Fruit fly (Drosophila melanogaster) whole organism, embryonic: ENCODE measurements around the gene CG46304.
A peak's percentile ranks its signal among the peaks of the same experiment; 100 is the strongest.

ENCODE experiments used
- Atf6 ChIP-seq: fragments of 200-800 bp; sonication (Bioruptor generic); IDR thresholded peaks from 2 replicates; pipeline ENCODE4 v1.3.6; 2022; ENCODE audit warnings: missing biosample characterization, missing genetic modification characterization
- CG10147 ChIP-seq: fragments of 200-800 bp; sonication (Bioruptor generic); optimal IDR thresholded peaks from 2 replicates; lab custom pipeline; 2019; ENCODE audit warnings: missing biosample characterization, mild to moderate bottlenecking, missing genetic modification characterization, moderate library complexity
- CG10267 ChIP-seq: fragments of 200-800 bp; sonication (Bioruptor generic); optimal IDR thresholded peaks from 2 replicates; lab custom pipeline; 2018; ENCODE audit warnings: missing biosample characterization, mild to moderate bottlenecking, missing genetic modification characterization, moderate library complexity
- CG12155 ChIP-seq: fragments of 200-800 bp; sonication (Bioruptor generic); optimal IDR thresholded peaks from 3 replicates; lab custom pipeline; 2016; ENCODE audit warnings: missing biosample characterization, missing genetic modification characterization
- CG12659 ChIP-seq: fragments of 200-800 bp; sonication (Bioruptor generic); optimal IDR thresholded peaks from 3 replicates; lab custom pipeline; 2017; ENCODE audit warnings: mild to moderate bottlenecking, missing biosample characterization, missing genetic modification reagents, missing genetic modification characterization
- CG13296 ChIP-seq: fragments of 200-800 bp; sonication (Bioruptor generic); optimal IDR thresholded peaks from 3 replicates; lab custom pipeline; 2018; ENCODE audit warnings: missing biosample characterization, mild to moderate bottlenecking, missing genetic modification characterization
- CG14710 ChIP-seq: fragments of 200-800 bp; sonication (Bioruptor generic); optimal IDR thresholded peaks from 3 replicates; lab custom pipeline; 2019; ENCODE audit warnings: missing biosample characterization, mild to moderate bottlenecking, missing genetic modification characterization, moderate library complexity
- CG2116 ChIP-seq: fragments of 200-800 bp; sonication (Bioruptor generic); optimal IDR thresholded peaks from 3 replicates; lab custom pipeline; 2018; ENCODE audit warnings: missing biosample characterization, mild to moderate bottlenecking, missing genetic modification characterization
- CG2202 ChIP-seq: fragments of 200-800 bp; sonication (Bioruptor generic); optimal IDR thresholded peaks from 2 replicates; lab custom pipeline; 2018; ENCODE audit warnings: missing biosample characterization, mild to moderate bottlenecking, missing genetic modification characterization
- CG2678 ChIP-seq: fragments of 200-800 bp; sonication (Bioruptor generic); optimal IDR thresholded peaks from 3 replicates; lab custom pipeline; 2019; ENCODE audit warnings: missing biosample characterization, mild to moderate bottlenecking, missing genetic modification characterization, moderate library complexity
- CG30020 ChIP-seq: fragments of 200-800 bp; optimal IDR thresholded peaks from 2 replicates; lab custom pipeline; 2019; ENCODE audit warnings: missing biosample characterization, mild to moderate bottlenecking, missing genetic modification characterization, moderate library complexity
- CG31441 ChIP-seq: fragments of 200-800 bp; sonication (Bioruptor generic); IDR thresholded peaks from 2 replicates; pipeline ENCODE4 v1.3.6; 2022; ENCODE audit warnings: missing biosample characterization, missing genetic modification characterization
- CG32532 ChIP-seq: fragments of 200-800 bp; sonication (Bioruptor generic); IDR thresholded peaks from 2 replicates; pipeline ENCODE4 v1.3.6; 2022; ENCODE audit warnings: missing biosample characterization, missing genetic modification characterization
- CG43689 ChIP-seq: fragments of 200-800 bp; sonication (Bioruptor generic); IDR thresholded peaks from 2 replicates; pipeline ENCODE4 v1.3.6; 2022; ENCODE audit warnings: missing biosample characterization, missing genetic modification characterization
- CG4424 ChIP-seq: fragments of 200-800 bp; sonication (Bioruptor generic); optimal IDR thresholded peaks from 3 replicates; lab custom pipeline; 2016; ENCODE audit warnings: missing biosample characterization, missing genetic modification characterization
- CG7271 ChIP-seq: fragments of 200-800 bp; sonication (Bioruptor generic); optimal IDR thresholded peaks from 2 replicates; lab custom pipeline; 2018; ENCODE audit warnings: missing biosample characterization, mild to moderate bottlenecking, missing genetic modification characterization, moderate library complexity
- CG8388 ChIP-seq: fragments of 200-800 bp; sonication (Bioruptor generic); optimal IDR thresholded peaks from 2 replicates; lab custom pipeline; 2019; ENCODE audit warnings: missing biosample characterization, mild to moderate bottlenecking, missing genetic modification characterization, moderate library complexity
- CG9215 ChIP-seq: fragments of 200-800 bp; sonication (Bioruptor generic); IDR thresholded peaks from 2 replicates; pipeline ENCODE4 v1.3.6; 2022; ENCODE audit warnings: missing biosample characterization, missing genetic modification characterization
- CG9797 ChIP-seq: fragments of 200-800 bp; sonication (Bioruptor generic); optimal IDR thresholded peaks from 3 replicates; lab custom pipeline; 2018; ENCODE audit warnings: missing biosample characterization, mild to moderate bottlenecking, missing genetic modification characterization
- Chrac-16 ChIP-seq: fragments of 200-800 bp; sonication (Bioruptor generic); optimal IDR thresholded peaks from 3 replicates; lab custom pipeline; 2016; ENCODE audit warnings: missing biosample characterization, missing genetic modification characterization
- Dp ChIP-seq: fragments of 200-800 bp; sonication (Bioruptor generic); optimal IDR thresholded peaks from 2 replicates; lab custom pipeline; 2018; ENCODE audit warnings: missing biosample characterization, mild to moderate bottlenecking, missing genetic modification characterization, moderate library complexity
- MBD-R2 ChIP-seq: fragments of 200-800 bp; sonication (Bioruptor generic); IDR thresholded peaks from 2 replicates; pipeline ENCODE4 v1.3.6; 2022; ENCODE audit warnings: missing biosample characterization, missing genetic modification characterization
- MTF-1 ChIP-seq: fragments of 200-800 bp; sonication (Bioruptor generic); optimal IDR thresholded peaks from 2 replicates; lab custom pipeline; 2018; ENCODE audit warnings: missing biosample characterization, mild to moderate bottlenecking, missing genetic modification characterization, borderline replicate concordance
- Nf-YC ChIP-seq: fragments of 200-800 bp; optimal IDR thresholded peaks from 3 replicates; lab custom pipeline; 2019; ENCODE audit warnings: missing biosample characterization, mild to moderate bottlenecking, missing genetic modification characterization, moderate library complexity
- Rfx ChIP-seq: fragments of 200-800 bp; sonication (Bioruptor generic); IDR thresholded peaks from 2 replicates; pipeline ENCODE4 v1.3.6; 2022; ENCODE audit warnings: missing biosample characterization, missing genetic modification characterization
- Trl ChIP-seq, 3 experiments: fragments of >200 bp in 2 of 3; fragments of 200-800 bp in 1 of 3; sonication (Bioruptor generic) in 1 of 3; optimal IDR thresholded peaks; 2 replicates in 1 of 3; 3 replicates in 2 of 3; lab custom pipeline; 2016 to 2017; ENCODE audit warnings: missing biosample characterization in 1 of 3, missing genetic modification characterization in 1 of 3
- ara ChIP-seq: fragments of 200-800 bp; sonication (Bioruptor generic); IDR thresholded peaks from 2 replicates; pipeline ENCODE4 v1.3.6; 2022; ENCODE audit warnings: missing biosample characterization, missing genetic modification characterization
- br ChIP-seq: fragments of >200 bp; optimal IDR thresholded peaks from 2 replicates; lab custom pipeline; 2017
- chn ChIP-seq: fragments of 200-800 bp; sonication (Bioruptor generic); optimal IDR thresholded peaks from 2 replicates; lab custom pipeline; 2016; ENCODE audit warnings: missing biosample characterization, missing genetic modification characterization
- ci ChIP-seq: fragments of 200-800 bp; sonication (Bioruptor generic); IDR thresholded peaks from 3 replicates; pipeline ENCODE4 v1.3.6; 2022; ENCODE audit warnings: missing biosample characterization, missing genetic modification characterization
- dmrt11E ChIP-seq: fragments of 200-800 bp; sonication (Bioruptor generic); optimal IDR thresholded peaks from 3 replicates; lab custom pipeline; 2018; ENCODE audit warnings: missing biosample characterization, mild to moderate bottlenecking, missing genetic modification characterization, moderate library complexity
- dmrt99B ChIP-seq: fragments of 200-800 bp; sonication (Bioruptor generic); optimal IDR thresholded peaks from 2 replicates; lab custom pipeline; 2018; ENCODE audit warnings: missing biosample characterization, mild to moderate bottlenecking, missing genetic modification characterization, moderate library complexity
- dysf ChIP-seq: fragments of 200-800 bp; sonication (Bioruptor generic); IDR thresholded peaks from 3 replicates; pipeline ENCODE4 v1.3.6; 2022; ENCODE audit warnings: missing biosample characterization, missing genetic modification characterization
- eve ChIP-seq, 2 experiments: fragments of >200 bp; optimal IDR thresholded peaks; 2 replicates each; lab custom pipeline; 2017; ENCODE audit warnings: missing biosample characterization in 2 of 2, missing genetic modification characterization in 2 of 2
- fd64A ChIP-seq: fragments of 200-800 bp; sonication (Bioruptor generic); optimal IDR thresholded peaks from 3 replicates; lab custom pipeline; 2018; ENCODE audit warnings: missing biosample characterization, mild to moderate bottlenecking, missing genetic modification characterization
- ftz-f1 ChIP-seq: fragments of 200-800 bp; sonication (Bioruptor generic); optimal IDR thresholded peaks from 2 replicates; lab custom pipeline; 2016; ENCODE audit warnings: missing biosample characterization, missing genetic modification characterization
- insv ChIP-seq, 2 experiments: fragments of 200-800 bp; sonication (Bioruptor generic); optimal IDR thresholded peaks; 3 replicates each; lab custom pipeline; 2016 to 2018; ENCODE audit warnings: missing biosample characterization in 2 of 2, missing genetic modification characterization in 2 of 2
- kni ChIP-seq: fragments of 200-800 bp; sonication (Bioruptor generic); optimal IDR thresholded peaks from 3 replicates; lab custom pipeline; 2017; ENCODE audit warnings: mild to moderate bottlenecking, missing biosample characterization, missing genetic modification reagents, missing genetic modification characterization
- lbe ChIP-seq: fragments of 200-800 bp; sonication (Bioruptor generic); optimal IDR thresholded peaks from 2 replicates; lab custom pipeline; 2016; ENCODE audit warnings: missing biosample characterization, mild to moderate bottlenecking, missing genetic modification characterization
- pan ChIP-seq, 4 experiments: fragments of >200 bp in 3 of 4; fragments of 200-800 bp in 1 of 4; sonication (Bioruptor generic) in 1 of 4; optimal IDR thresholded peaks in 3 of 4; IDR thresholded peaks in 1 of 4; 2 replicates each; pipeline versions ENCODE4 v1.3.6 to Lab custom; 2017 to 2022; ENCODE audit warnings: missing biosample characterization in 2 of 4, missing genetic modification characterization in 2 of 4, mixed read lengths in 1 of 4
- prd ChIP-seq, 3 experiments: fragments of >200 bp in 2 of 3; fragments of 200-800 bp in 1 of 3; sonication (Bioruptor generic) in 1 of 3; optimal IDR thresholded peaks in 2 of 3; IDR thresholded peaks in 1 of 3; 2 replicates in 2 of 3; 3 replicates in 1 of 3; pipeline versions ENCODE4 v1.3.6 to Lab custom; 2017 to 2022; ENCODE audit warnings: missing biosample characterization in 1 of 3, missing genetic modification characterization in 1 of 3
- pzg ChIP-seq: fragments of 200-800 bp; sonication (Bioruptor generic); optimal IDR thresholded peaks from 3 replicates; lab custom pipeline; 2018; ENCODE audit warnings: missing biosample characterization, mild to moderate bottlenecking, missing genetic modification characterization, moderate library complexity
- salm ChIP-seq: fragments of 200-800 bp; sonication (Bioruptor generic); optimal IDR thresholded peaks from 2 replicates; lab custom pipeline; 2018; ENCODE audit warnings: missing biosample characterization, mild to moderate bottlenecking, missing genetic modification characterization
- slbo ChIP-seq: fragments of 200-800 bp; sonication (Bioruptor generic); IDR thresholded peaks from 2 replicates; pipeline ENCODE4 v1.3.6; 2022; ENCODE audit warnings: missing biosample characterization, missing genetic modification characterization
- tap ChIP-seq: fragments of 200-800 bp; optimal IDR thresholded peaks from 3 replicates; lab custom pipeline; 2019; ENCODE audit warnings: missing biosample characterization, mild to moderate bottlenecking, missing genetic modification characterization, moderate library complexity
- toy ChIP-seq: fragments of 200-800 bp; sonication (Bioruptor generic); IDR thresholded peaks from 2 replicates; pipeline ENCODE4 v1.3.6; 2022; ENCODE audit warnings: missing biosample characterization, missing genetic modification characterization
- tx ChIP-seq: fragments of 200-800 bp; sonication (Bioruptor generic); optimal IDR thresholded peaks from 2 replicates; lab custom pipeline; 2016; ENCODE audit warnings: missing biosample characterization, missing genetic modification characterization

CG46304 gene

DNA sequence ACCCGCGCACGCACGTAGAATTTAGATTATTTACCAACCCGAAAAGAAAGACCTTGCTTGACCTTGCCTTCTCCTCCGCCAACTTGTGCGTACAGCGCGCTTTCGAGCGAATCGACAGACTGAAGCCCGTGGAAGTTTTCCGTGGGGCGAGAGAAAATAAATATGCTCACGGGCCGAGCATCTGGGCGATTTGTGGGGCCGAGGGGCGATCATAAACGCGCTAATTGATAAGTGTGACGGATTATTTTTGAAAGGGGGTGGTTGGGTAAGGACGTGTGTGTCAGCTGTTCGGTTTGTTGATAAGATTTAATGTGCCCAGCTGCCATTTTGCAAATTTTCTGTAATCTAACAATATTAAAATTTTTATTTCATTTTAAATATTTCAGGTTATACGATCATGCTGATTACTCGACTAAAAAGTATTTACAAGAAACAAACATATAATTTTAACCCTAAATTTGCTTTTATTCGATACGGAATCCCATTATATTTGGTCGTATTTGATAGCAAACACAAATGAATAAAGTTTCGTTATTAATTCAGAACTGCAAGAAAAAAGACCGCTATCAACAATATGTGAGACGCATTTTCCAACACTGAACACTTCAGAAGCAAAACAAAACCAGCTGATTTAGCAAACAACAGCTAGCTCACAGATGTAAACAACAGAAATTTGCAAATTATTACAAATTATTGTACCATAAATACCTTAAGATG is 28.1 kb downstream of the CG46304 start, which contains the start of the genes L2HGDH and CG10431 (continued):
- TF ChIP-seq ci (peak; percentile 55; the same call in 2 of the 3 replicates), Rfx (GFP tag; lab: Robert Waterston, UW) (peak; percentile 51), eve (GFP tag; optimal IDR thresholded peaks at IDR 0.05; lab: Kevin White, UChicago) (no peak), tx (GFP tag; lab: Kevin White, UChicago) (peak; percentile 1), CG30020 (tag; lab: Kevin White, UChicago) (peak; percentile 60), CG12155 (peak; percentile 33), CG13296 (peak; percentile 73), toy (GFP tag; lab: Robert Waterston, UW) (no peak), ftz-f1 (GFP tag; lab: Kevin White, UChicago) (peak; percentile 95), CG2116 (peak; percentile 72), CG4424 (peak; percentile 76), CG7271 (tag; lab: Kevin White, UChicago) (peak; percentile 43), CG9215 (GFP tag; lab: Robert Waterston, UW) (peak; percentile 8; the same call in 1 of the 2 replicates), Trl (optimal IDR thresholded peaks at IDR 0.05; lab: Kevin White, UChicago) (peak in 1 of 2 experiments; percentile 48), Trl (GFP tag; optimal IDR thresholded peaks at IDR 0.05; lab: Kevin White, UChicago) (peak; percentile 48), CG8388 (peak; percentile 43), CG2202 (tag; lab: Kevin White, UChicago) (peak; percentile 4), ara (0 out of 2 replicates have a peak, but pooled peaks have one; percentile 20), tap (peak; percentile 38), Chrac-16 (GFP tag; lab: Kevin White, UChicago) (peak; percentile 60), CG31441 (GFP tag; lab: Robert Waterston, UW) (no peak; the same call in 1 of the 2 replicates), MBD-R2 (GFP tag; lab: Robert Waterston, UW) (peak; percentile 63), prd (optimal IDR thresholded peaks at IDR 0.05; lab: Kevin White, UChicago) (no peak), prd (GFP tag; IDR thresholded peaks at IDR 0.05; lab: Robert Waterston, UW) (0 out of 3 replicates have a peak, but pooled peaks have one; percentile 9), CG43689 (GFP tag; lab: Robert Waterston, UW) (no peak), insv (GFP tag; optimal IDR thresholded peaks at IDR 0.05; lab: Kevin White, UChicago) (peak in 1 of 2 experiments; percentile 63), CG10147 (GFP tag; lab: Kevin White, UChicago) (peak; percentile 50), dmrt11E (tag; lab: Kevin White, UChicago) (peak; percentile 47), CG9797 (peak; percentile 65), chn (peak; percentile 10), kni (GFP tag; lab: Kevin White, UChicago) (no peak), pzg (GFP tag; lab: Kevin White, UChicago) (peak; percentile 52), fd64A (GFP tag; lab: Kevin White, UChicago) (peak; percentile 21), CG12659 (GFP tag; lab: Kevin White, UChicago) (peak; percentile 80), CG10267 (tag; lab: Kevin White, UChicago) (peak; percentile 98), CG2678 (tag; lab: Kevin White, UChicago) (peak; percentile 75), slbo (GFP tag; lab: Robert Waterston, UW) (peak; percentile 54; the same call in 1 of the 2 replicates), salm (tag; lab: Kevin White, UChicago) (peak; percentile 28), CG32532 (GFP tag; lab: Robert Waterston, UW) (peak; percentile 46), Dp (GFP tag; lab: Kevin White, UChicago) (peak; percentile 44), MTF-1 (GFP tag; lab: Kevin White, UChicago) (peak; percentile 70), Nf-YC (tag; lab: Kevin White, UChicago) (peak; percentile 67), CG14710 (tag; lab: Kevin White, UChicago) (peak; percentile 83), Atf6 (peak; percentile 56; the same call in 1 of the 2 replicates), pan (optimal IDR thresholded peaks at IDR 0.05; lab: Kevin White, UChicago) (no peak), pan (GFP tag; optimal IDR thresholded peaks at IDR 0.05 in 1 of 2, IDR thresholded peaks at IDR 0.05 in 1 of 2) (peak in 1 of 2 experiments; percentile 19), br (lab: Kevin White, UChicago) (no peak), lbe (GFP tag; lab: Kevin White, UChicago) (peak; percentile 77), dysf (GFP tag; lab: Robert Waterston, UW) (peak; percentile 44; the same call in 1 of the 3 replicates), dmrt99B (tag; lab: Kevin White, UChicago) (peak; percentile 60)
